Fruit fly (Drosophila melanogaster): Measurements from ENCODE around the gene Or10a.

Or10a gene

DNA sequence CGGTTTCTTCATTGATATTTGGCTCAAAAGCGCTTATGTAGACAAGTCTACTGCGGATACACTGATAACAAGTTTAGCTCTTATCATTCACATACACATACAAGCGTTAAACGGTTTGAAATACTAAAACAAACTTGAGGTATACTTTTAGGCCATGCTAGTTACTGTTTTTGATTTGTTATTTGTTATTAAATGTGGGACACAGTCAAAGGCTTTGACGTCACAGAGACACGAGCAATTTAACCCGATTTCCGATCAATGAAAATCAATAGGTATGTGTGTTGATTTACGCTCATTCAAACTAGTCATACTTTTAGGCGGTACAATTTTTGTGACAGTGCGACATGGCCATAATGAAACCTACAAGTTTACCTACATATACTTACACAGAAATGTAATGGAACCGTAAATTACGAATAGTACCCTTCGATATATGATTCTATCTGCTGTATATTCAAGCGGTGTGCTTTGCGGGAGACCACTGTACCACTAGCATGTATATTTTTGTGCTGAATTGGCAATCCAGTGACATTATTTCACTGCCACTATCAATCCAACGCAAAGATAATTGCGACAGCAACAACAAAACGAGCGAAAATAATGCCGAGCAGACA, 29.7 kb upstream of the Or10a start (continued):
- TF ChIP-seq caup (GFP tag; optimal IDR thresholded peaks at IDR 0.05; ENCODE audit: severe bottlenecking) (peak; percentile 86), CG17912 (GFP tag; optimal IDR thresholded peaks at IDR 0.05) (no peak), luna (GFP tag; optimal IDR thresholded peaks at IDR 0.05) (peak; percentile 78), CTCF (GFP tag; optimal IDR thresholded peaks at IDR 0.05) (no peak), HmgD (GFP tag; optimal IDR thresholded peaks at IDR 0.05) (peak; percentile 9), CG18011 (GFP tag; optimal IDR thresholded peaks at IDR 0.05) (peak; percentile 23), ssp (GFP tag; IDR thresholded peaks at IDR 0.05) (peak; percentile 31; the same call in 1 of the 2 replicates), Stat92E (GFP tag; optimal IDR thresholded peaks at IDR 0.05) (no peak), Trl (optimal IDR thresholded peaks at IDR 0.05) (no peak), Trl (GFP tag; optimal IDR thresholded peaks at IDR 0.05) (peak; percentile 45), CG9727 (GFP tag; optimal IDR thresholded peaks at IDR 0.05) (peak; percentile 62), dmrt11E (tag; optimal IDR thresholded peaks at IDR 0.05) (no peak), pita (GFP tag; optimal IDR thresholded peaks at IDR 0.05) (no peak), CG2199 (GFP tag; IDR thresholded peaks at IDR 0.05) (no peak), CG18476 (GFP tag; optimal IDR thresholded peaks at IDR 0.05) (peak; percentile 31), hb (GFP tag; IDR thresholded peaks at IDR 0.05; ENCODE audit: partially characterized antibody) (no peak), cwo (GFP tag; optimal IDR thresholded peaks at IDR 0.05) (peak; percentile 83), Optix (GFP tag; IDR thresholded peaks at IDR 0.05) (0 out of 3 replicates have a peak, but pooled peaks have one; percentile 57), CG6765 (GFP tag; optimal IDR thresholded peaks at IDR 0.05) (peak; percentile 39), Lpt (GFP tag; optimal IDR thresholded peaks at IDR 0.05) (no peak), CG10979 (tag; optimal IDR thresholded peaks at IDR 0.05) (no peak), Hmx (GFP tag; optimal IDR thresholded peaks at IDR 0.05) (no peak), dm (GFP tag; optimal IDR thresholded peaks at IDR 0.05) (peak; percentile 12), btn (GFP tag; optimal IDR thresholded peaks at IDR 0.05) (peak; percentile 23), B-H1 (GFP tag; IDR thresholded peaks at IDR 0.05) (peak; percentile 71), aop (GFP tag; IDR thresholded peaks at IDR 0.05) (0 out of 2 replicates have a peak, but pooled peaks have one; percentile 9), ATbp (GFP tag; optimal IDR thresholded peaks at IDR 0.05) (peak; percentile 30), Fer1 (GFP tag; optimal IDR thresholded peaks at IDR 0.05) (peak; percentile 80), Xbp1 (GFP tag; optimal IDR thresholded peaks at IDR 0.05) (peak; percentile 78), CG3838 (GFP tag; optimal IDR thresholded peaks at IDR 0.05) (no peak), bowl (GFP tag; IDR thresholded peaks at IDR 0.05) (no peak), stc (GFP tag; IDR thresholded peaks at IDR 0.05) (peak; percentile 73), CG2129 (GFP tag; IDR thresholded peaks at IDR 0.05; ENCODE audit: partially characterized antibody) (no peak), Hand (GFP tag; optimal IDR thresholded peaks at IDR 0.05) (peak; percentile 70), Sin3A (optimal IDR thresholded peaks at IDR 0.05) (no peak), Nf-YA (GFP tag; IDR thresholded peaks at IDR 0.05) (peak; percentile 43; the same call in 1 of the 2 replicates), CG7928 (GFP tag; optimal IDR thresholded peaks at IDR 0.05) (peak; percentile 56), tgo (GFP tag; IDR thresholded peaks at IDR 0.05) (peak; percentile 69; the same call in 2 of the 3 replicates), CG17802 (tag; optimal IDR thresholded peaks at IDR 0.05) (no peak)

DNA sequence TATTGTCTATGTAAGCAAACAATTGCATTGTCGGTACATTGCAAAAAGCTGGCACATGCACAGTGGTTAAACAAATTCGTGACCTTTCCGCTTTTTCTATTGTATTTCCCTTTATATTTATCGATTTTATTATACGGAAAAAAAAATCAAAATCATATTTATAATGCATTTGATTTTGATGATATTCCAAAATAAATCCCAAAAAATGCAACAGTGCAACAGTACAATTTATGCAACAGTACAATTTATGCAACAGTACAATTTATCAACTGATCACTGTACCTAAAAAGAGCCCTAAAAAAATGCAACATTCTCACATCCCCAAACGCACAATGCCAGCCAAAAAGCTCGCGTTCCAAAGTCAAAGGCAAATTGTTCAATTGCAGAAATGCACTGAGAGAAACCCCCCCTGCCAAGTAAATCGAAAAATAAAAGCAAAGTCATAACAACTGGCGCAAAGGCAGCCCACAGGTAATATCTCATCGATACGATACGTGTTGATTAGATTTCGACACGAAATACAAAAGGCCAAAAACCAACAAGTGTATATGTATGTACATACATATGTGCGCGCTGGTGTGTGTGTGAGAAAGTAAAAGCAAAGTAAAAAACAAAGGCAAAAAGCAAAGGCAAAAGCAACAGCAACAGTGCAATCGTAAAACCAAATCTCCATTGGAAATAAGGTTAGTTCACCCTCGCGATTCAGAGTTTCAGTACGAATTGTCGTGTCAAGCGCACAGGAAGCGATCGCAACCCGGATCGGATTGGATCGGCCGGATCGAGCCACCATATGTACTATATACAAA, 24.8 kb upstream of the Or10a start, which contains the start of gene Sk1:
Gene Sk1 (plus strand): TSS at position 711 of the 806 bp plus-strand sequence.
- TF ChIP-seq Asciz (GFP tag; optimal IDR thresholded peaks at IDR 0.05) (no peak), chinmo (GFP tag; IDR thresholded peaks at IDR 0.05; ENCODE audit: partially characterized antibody) (0 out of 4 replicates have a peak, but pooled peaks have one; percentile 33), Elba2 (GFP tag; optimal IDR thresholded peaks at IDR 0.05) (no peak), Lpt (GFP tag; optimal IDR thresholded peaks at IDR 0.05) (no peak), E2f2 (GFP tag; IDR thresholded peaks at IDR 0.05) (no peak), CG31365 (tag; optimal IDR thresholded peaks at IDR 0.05) (no peak), sna (GFP tag; IDR thresholded peaks at IDR 0.05; ENCODE audit: partially characterized antibody) (no peak), org-1 (GFP tag; optimal IDR thresholded peaks at IDR 0.05) (no peak), CG1233 (GFP tag; optimal IDR thresholded peaks at IDR 0.05) (no peak), cg (GFP tag; optimal IDR thresholded peaks at IDR 0.05) (peak; percentile 67), CG9437 (GFP tag; optimal IDR thresholded peaks at IDR 0.05) (no peak), Pdp1 (GFP tag; optimal IDR thresholded peaks at IDR 0.05) (peak in 1 of 2 experiments; percentile 31), fu2 (GFP tag; optimal IDR thresholded peaks at IDR 0.05) (no peak)
